Worm (Caenorhabditis elegans) whole organism, L2 larva: Measurements from ENCODE around the gene E02H4.4.

Source experiments
- aly-2 ChIP-seq: fragments of 150-350 bp; optimal IDR thresholded peaks from 2 replicates; lab custom pipeline; 2014; ENCODE audit warnings: missing biosample characterization, missing genetic modification characterization
- ceh-82 ChIP-seq: fragments of 150-350 bp; optimal IDR thresholded peaks from 2 replicates; lab custom pipeline; 2014; ENCODE audit warnings: missing biosample characterization, missing genetic modification characterization
- nhr-12 ChIP-seq: fragments of 150-350 bp; optimal IDR thresholded peaks from 2 replicates; lab custom pipeline; 2014; ENCODE audit warnings: missing biosample characterization, missing genetic modification characterization
- unc-62 ChIP-seq: fragments of 150-350 bp; optimal IDR thresholded peaks from 2 replicates; lab custom pipeline; 2014; ENCODE audit warnings: missing biosample characterization, missing genetic modification reagents, missing genetic modification characterization

ce11 chrX:14243345-14243961, 14.3 kb upstream of the E02H4.4 start, which contains the start of gene K04C1.3:
- TF ChIP-seq nhr-12 (tag; lab: Kevin White, UChicago) (no peak), unc-62 (no peak), aly-2 (tag; lab: Kevin White, UChicago) (no peak), ceh-82 (tag; lab: Kevin White, UChicago) (no peak)
